Fruit fly (Drosophila melanogaster): ENCODE data around the gene msk.

The msk gene

dm6 chr3L:8086218-8086617, 29.8 kb upstream of the msk start:
- TF ChIP-seq YL-1 (GFP tag; optimal IDR thresholded peaks at IDR 0.05), result no peak
- TF ChIP-seq GATAe (GFP tag; conservative IDR thresholded peaks at IDR 0.05), result no peak
- peak; percentile 24 for TF ChIP-seq abd-A (tag; optimal IDR thresholded peaks at IDR 0.05)
- TF ChIP-seq bigmax (GFP tag; optimal IDR thresholded peaks at IDR 0.05), result no peak
- TF ChIP-seq fru (optimal IDR thresholded peaks at IDR 0.05), result no peak
- TF ChIP-seq CG4282 (GFP tag; optimal IDR thresholded peaks at IDR 0.05), result no peak
- no peak for TF ChIP-seq fu2 (GFP tag; optimal IDR thresholded peaks at IDR 0.05)
- no peak for TF ChIP-seq dpn (GFP tag; optimal IDR thresholded peaks at IDR 0.05)
- no peak for TF ChIP-seq klu (GFP tag; IDR thresholded peaks at IDR 0.05)
- TF ChIP-seq CG7372 (GFP tag; IDR thresholded peaks at IDR 0.05), result no peak
- peak; percentile 69 for TF ChIP-seq sd (tag; optimal IDR thresholded peaks at IDR 0.05)
- TF ChIP-seq Med (GFP tag), result peak; percentile 41
- TF ChIP-seq CG7928 (GFP tag; optimal IDR thresholded peaks at IDR 0.05), result no peak
- no peak for TF ChIP-seq CG10267 (tag; optimal IDR thresholded peaks at IDR 0.05)
- no peak for TF ChIP-seq ash1 (GFP tag; optimal IDR thresholded peaks at IDR 0.05)
- no peak for TF ChIP-seq CG11695 (GFP tag; IDR thresholded peaks at IDR 0.05)
- 0 out of 2 replicates have a peak, but pooled peaks have one; percentile 25 for TF ChIP-seq vvl (GFP tag; IDR thresholded peaks at IDR 0.05)
- no peak for TF ChIP-seq Bgb (GFP tag; IDR thresholded peaks at IDR 0.05; ENCODE audit: partially characterized antibody)
- TF ChIP-seq CG6791 (GFP tag; IDR thresholded peaks at IDR 0.05; ENCODE audit: partially characterized antibody), result no peak
- 0 out of 4 replicates have a peak, but pooled peaks have one; percentile 74 for TF ChIP-seq chinmo (GFP tag; IDR thresholded peaks at IDR 0.05; ENCODE audit: partially characterized antibody)

- TF ChIP-seq caup (GFP tag; optimal IDR thresholded peaks at IDR 0.05; ENCODE audit: severe bottlenecking) (peak; percentile 82), gcm2 (GFP tag; optimal IDR thresholded peaks at IDR 0.05) (no peak), Side (GFP tag; optimal IDR thresholded peaks at IDR 0.05) (peak; percentile 51), zfh2 (GFP tag; optimal IDR thresholded peaks at IDR 0.05) (peak; percentile 69), CG18599 (GFP tag; optimal IDR thresholded peaks at IDR 0.05) (peak; percentile 84), CG1602 (GFP tag; optimal IDR thresholded peaks at IDR 0.05) (no peak), CG17186 (GFP tag; optimal IDR thresholded peaks at IDR 0.05) (peak; percentile 77), ewg (GFP tag; optimal IDR thresholded peaks at IDR 0.05) (peak; percentile 96), NC2α (GFP tag; optimal IDR thresholded peaks at IDR 0.05) (no peak), lbe (GFP tag; optimal IDR thresholded peaks at IDR 0.05) (peak; percentile 21), CG13123 (GFP tag; optimal IDR thresholded peaks at IDR 0.05) (no peak), az2 (GFP tag; optimal IDR thresholded peaks at IDR 0.05) (peak; percentile 20), kay (GFP tag; optimal IDR thresholded peaks at IDR 0.05) (no peak), nerfin-2 (GFP tag; IDR thresholded peaks at IDR 0.05; ENCODE audit: partially characterized antibody) (no peak), CG8290 (GFP tag; optimal IDR thresholded peaks at IDR 0.05) (peak; percentile 36), CG8290 (tag; optimal IDR thresholded peaks at IDR 0.05) (peak in 1 of 2 experiments; percentile 86), en (GFP tag; optimal IDR thresholded peaks at IDR 0.05) (no peak), CG11723 (GFP tag; optimal IDR thresholded peaks at IDR 0.05) (peak; percentile 5), emc (GFP tag; optimal IDR thresholded peaks at IDR 0.05) (no peak), fu2 (GFP tag; optimal IDR thresholded peaks at IDR 0.05) (peak; percentile 23), CG10959 (GFP tag; IDR thresholded peaks at IDR 0.05) (no peak), YL-1 (GFP tag; optimal IDR thresholded peaks at IDR 0.05) (peak; percentile 75), kni (GFP tag; optimal IDR thresholded peaks at IDR 0.05) (peak; percentile 42), nom (GFP tag; optimal IDR thresholded peaks at IDR 0.05) (no peak), CG2875 (GFP tag; optimal IDR thresholded peaks at IDR 0.05) (peak; percentile 5), tio (GFP tag; optimal IDR thresholded peaks at IDR 0.05) (no peak), Hr51 (GFP tag; optimal IDR thresholded peaks at IDR 0.05) (peak; percentile 41 to 42), CG16815 (GFP tag; optimal IDR thresholded peaks at IDR 0.05) (no peak), CG8765 (GFP tag; IDR thresholded peaks at IDR 0.05) (no peak), CG2116 (GFP tag; optimal IDR thresholded peaks at IDR 0.05) (no peak), CHES-1-like (GFP tag; optimal IDR thresholded peaks at IDR 0.05) (peak; percentile 61), CG34376 (GFP tag; optimal IDR thresholded peaks at IDR 0.05) (peak; percentile 73), ttk (GFP tag; IDR thresholded peaks at IDR 0.05) (no peak)
These were observed 24.3 kb upstream of the msk start, which contains the start of gene CG7565 for dm6 chr3L:8091650-8092068. Gene CG7565 (minus strand): TSS chr3L:8091786.

Measured in whole organism, embryonic.